Worm (Caenorhabditis elegans) whole organism, L1 larva: ENCODE data around the gene ilkp-1.

Source experiments
- C04F5.9 ChIP-seq: sonication (generic microtip); optimal IDR thresholded peaks from 2 replicates; lab custom pipeline; 2016; ENCODE audit warnings: missing genetic modification characterization, missing compliant biosample characterization
- lin-13 ChIP-seq: fragments of 150-350 bp; optimal IDR thresholded peaks from 2 replicates; lab custom pipeline; 2014; ENCODE audit warnings: missing biosample characterization, missing genetic modification reagents, missing genetic modification characterization
- nhr-85 ChIP-seq: sonication (generic microtip); peaks from one replicate; lab custom pipeline; 2016; ENCODE audit warnings: missing genetic modification characterization, inconsistent platforms, missing compliant biosample characterization

DNA sequence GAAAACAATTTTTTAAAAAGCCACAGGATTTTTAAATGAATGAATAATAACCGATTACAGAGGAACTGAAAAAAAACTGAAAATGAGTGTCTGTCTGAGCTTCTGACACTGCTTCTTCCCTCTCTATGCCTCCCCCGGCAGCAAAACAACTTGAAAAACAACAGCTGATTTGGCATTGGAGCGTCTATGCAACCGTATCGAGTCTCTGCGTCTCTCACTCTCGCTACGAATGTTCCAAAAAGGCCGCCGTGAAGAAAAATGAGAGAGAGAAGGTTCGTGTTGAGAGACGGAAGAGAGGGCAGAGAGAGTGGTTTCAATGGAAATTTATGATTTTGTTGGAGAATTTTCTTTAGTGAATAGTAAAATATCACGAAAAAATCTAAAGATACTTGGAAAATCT is 53.0 kb downstream of the ilkp-1 start:
- TF ChIP-seq lin-13 (GFP tag; lab: Kevin White, UChicago) = peak; percentile 55
- no peak for TF ChIP-seq C04F5.9 (tag; lab: Kevin White, UChicago)
- peak; percentile 80 for TF ChIP-seq nhr-85 (tag; lab: Kevin White, UChicago)
